Fruit fly (Drosophila melanogaster) whole organism, embryonic: Measurements from ENCODE around the gene Muc14A.

Source experiments
- Atf-2 ChIP-seq: fragments of 200-800 bp; sonication (Bioruptor generic); optimal IDR thresholded peaks from 2 replicates; lab custom pipeline; 2016; ENCODE audit warnings: missing biosample characterization, missing genetic modification characterization
- Bteb2 ChIP-seq: fragments of 200-800 bp; sonication (Bioruptor generic); optimal IDR thresholded peaks from 2 replicates; lab custom pipeline; 2016; ENCODE audit warnings: missing biosample characterization, missing genetic modification characterization
- C15 ChIP-seq: fragments of 200-800 bp; sonication (Bioruptor generic); IDR thresholded peaks from 3 replicates; pipeline ENCODE4 v1.3.6; 2022; ENCODE audit warnings: missing biosample characterization, missing genetic modification characterization
- CG10267 ChIP-seq: fragments of 200-800 bp; sonication (Bioruptor generic); optimal IDR thresholded peaks from 2 replicates; lab custom pipeline; 2018; ENCODE audit warnings: missing biosample characterization, mild to moderate bottlenecking, missing genetic modification characterization, moderate library complexity
- CG10366 ChIP-seq: fragments of 200-800 bp; sonication (Bioruptor generic); IDR thresholded peaks from 2 replicates; pipeline ENCODE4 v1.3.6; 2022; ENCODE audit warnings: missing biosample characterization, missing genetic modification characterization
- CG11093 ChIP-seq: fragments of 200-800 bp; sonication (Bioruptor generic); IDR thresholded peaks from 3 replicates; pipeline ENCODE4 v1.3.6; 2022; ENCODE audit warnings: missing biosample characterization, missing genetic modification characterization
- CG13123 ChIP-seq: fragments of 200-800 bp; sonication (Bioruptor generic); optimal IDR thresholded peaks from 2 replicates; lab custom pipeline; 2016; ENCODE audit warnings: missing biosample characterization, missing genetic modification characterization
- CG13894 ChIP-seq: fragments of 200-800 bp; sonication (Bioruptor generic); optimal IDR thresholded peaks from 3 replicates; lab custom pipeline; 2018; ENCODE audit warnings: missing biosample characterization, mild to moderate bottlenecking, missing genetic modification characterization, moderate library complexity
- CG17328 ChIP-seq: fragments of 200-800 bp; sonication (Bioruptor generic); IDR thresholded peaks from 2 replicates; pipeline ENCODE4 v1.3.6; 2022; ENCODE audit warnings: missing biosample characterization, missing genetic modification characterization
- CG30403 ChIP-seq: fragments of 200-800 bp; sonication (Bioruptor generic); optimal IDR thresholded peaks from 3 replicates; lab custom pipeline; 2016; ENCODE audit warnings: missing biosample characterization, missing genetic modification characterization
- CG3065 ChIP-seq: fragments of 200-800 bp; sonication (Bioruptor generic); optimal IDR thresholded peaks from 2 replicates; lab custom pipeline; 2016; ENCODE audit warnings: missing biosample characterization, missing genetic modification characterization
- CG33213 ChIP-seq: fragments of 200-800 bp; sonication (Bioruptor generic); optimal IDR thresholded peaks from 3 replicates; lab custom pipeline; 2016; ENCODE audit warnings: missing biosample characterization, missing genetic modification characterization
- CG4617 ChIP-seq: fragments of 200-800 bp; sonication (Bioruptor generic); optimal IDR thresholded peaks from 3 replicates; lab custom pipeline; 2016; ENCODE audit warnings: missing biosample characterization, missing genetic modification characterization, borderline replicate concordance
- CG8089 ChIP-seq: fragments of 200-800 bp; sonication (Bioruptor generic); optimal IDR thresholded peaks from 3 replicates; lab custom pipeline; 2016; ENCODE audit warnings: missing biosample characterization, missing genetic modification characterization
- CG8388 ChIP-seq: fragments of 200-800 bp; sonication (Bioruptor generic); optimal IDR thresholded peaks from 2 replicates; lab custom pipeline; 2019; ENCODE audit warnings: missing biosample characterization, mild to moderate bottlenecking, missing genetic modification characterization, moderate library complexity
- CG9609 ChIP-seq: fragments of 200-800 bp; sonication (Bioruptor generic); optimal IDR thresholded peaks from 3 replicates; lab custom pipeline; 2016; ENCODE audit warnings: missing biosample characterization, missing genetic modification characterization
- CG9727 ChIP-seq: fragments of 200-800 bp; sonication (Bioruptor generic); optimal IDR thresholded peaks from 3 replicates; lab custom pipeline; 2017; ENCODE audit warnings: missing biosample characterization, mild to moderate bottlenecking, missing genetic modification characterization
- CG9817 ChIP-seq: fragments of 200-800 bp; sonication (Bioruptor generic); optimal IDR thresholded peaks from 2 replicates; lab custom pipeline; 2018; ENCODE audit warnings: missing biosample characterization, mild to moderate bottlenecking, missing genetic modification characterization, moderate library complexity
- CHES-1-like ChIP-seq: fragments of 200-800 bp; sonication (Bioruptor generic); optimal IDR thresholded peaks from 2 replicates; lab custom pipeline; 2016; ENCODE audit warnings: missing biosample characterization, missing genetic modification characterization
- CTCF ChIP-seq: fragments of 200-800 bp; sonication (Bioruptor generic); optimal IDR thresholded peaks from 2 replicates; lab custom pipeline; 2017; ENCODE audit warnings: missing biosample characterization, mild to moderate bottlenecking, missing genetic modification characterization, moderate library complexity
- D ChIP-seq, 2 experiments: fragments of 200-800 bp in 1 of 2; fragments of >200 bp in 1 of 2; sonication (Bioruptor generic) in 1 of 2; optimal IDR thresholded peaks; 2 replicates in 1 of 2; 3 replicates in 1 of 2; lab custom pipeline; 2017; ENCODE audit warnings: mild to moderate bottlenecking in 1 of 2, missing biosample characterization in 1 of 2, missing genetic modification characterization in 1 of 2, missing genetic modification reagents in 1 of 2
- E2f2 ChIP-seq: fragments of 200-800 bp; sonication (Bioruptor generic); IDR thresholded peaks from 2 replicates; pipeline ENCODE4 v1.3.6; 2022; ENCODE audit warnings: missing biosample characterization, missing genetic modification characterization
- HmgZ ChIP-seq: fragments of 200-800 bp; sonication (Bioruptor generic); optimal IDR thresholded peaks from 2 replicates; lab custom pipeline; 2018; ENCODE audit warnings: missing biosample characterization, mild to moderate bottlenecking, missing genetic modification characterization
- Hr3 ChIP-seq: fragments of 200-800 bp; sonication (Bioruptor generic); optimal IDR thresholded peaks from 3 replicates; lab custom pipeline; 2016; ENCODE audit warnings: missing biosample characterization, missing genetic modification characterization
- Hr39 ChIP-seq: fragments of >200 bp; optimal IDR thresholded peaks from 2 replicates; lab custom pipeline; 2017
- Kr ChIP-seq: fragments of 200-800 bp; sonication (Bioruptor generic); optimal IDR thresholded peaks from 2 replicates; lab custom pipeline; 2017; ENCODE audit warnings: missing biosample characterization, mild to moderate bottlenecking, missing genetic modification characterization
- PHDP ChIP-seq: fragments of 200-800 bp; sonication (Bioruptor generic); optimal IDR thresholded peaks from 3 replicates; lab custom pipeline; 2018; ENCODE audit warnings: missing biosample characterization, mild to moderate bottlenecking, missing genetic modification characterization, moderate library complexity
- amos ChIP-seq: fragments of 200-800 bp; sonication (Bioruptor generic); IDR thresholded peaks from 2 replicates; pipeline ENCODE4 v1.3.6; 2022; ENCODE audit warnings: missing biosample characterization, missing genetic modification characterization; ENCODE audit not compliant: partially characterized antibody
- chm ChIP-seq: fragments of 200-800 bp; sonication (Bioruptor generic); IDR thresholded peaks from 2 replicates; pipeline ENCODE4 v1.3.6; 2022; ENCODE audit warnings: missing biosample characterization, missing genetic modification characterization
- dmrt99B ChIP-seq: fragments of 200-800 bp; sonication (Bioruptor generic); optimal IDR thresholded peaks from 2 replicates; lab custom pipeline; 2018; ENCODE audit warnings: missing biosample characterization, mild to moderate bottlenecking, missing genetic modification characterization, moderate library complexity
- hkb ChIP-seq, 2 experiments: fragments of 200-800 bp in 1 of 2; fragments of >200 bp in 1 of 2; sonication (Bioruptor generic) in 1 of 2; IDR thresholded peaks in 1 of 2; optimal IDR thresholded peaks in 1 of 2; 2 replicates each; pipeline versions ENCODE4 v1.3.6 to Lab custom; 2017 to 2022; ENCODE audit warnings: missing biosample characterization in 1 of 2, missing genetic modification characterization in 1 of 2
- hth ChIP-seq: fragments of >200 bp; optimal IDR thresholded peaks from 2 replicates; lab custom pipeline; 2017; ENCODE audit warnings: inconsistent platforms
- insv ChIP-seq, 2 experiments: fragments of 200-800 bp; sonication (Bioruptor generic); optimal IDR thresholded peaks; 3 replicates each; lab custom pipeline; 2016 to 2018; ENCODE audit warnings: missing biosample characterization in 2 of 2, missing genetic modification characterization in 2 of 2
- jigr1 ChIP-seq: fragments of 200-800 bp; sonication (Bioruptor generic); IDR thresholded peaks from 3 replicates; pipeline ENCODE4 v1.3.6; 2022; ENCODE audit warnings: missing biosample characterization, missing genetic modification characterization
- luna ChIP-seq: fragments of 200-800 bp; sonication (Bioruptor generic); optimal IDR thresholded peaks from 2 replicates; lab custom pipeline; 2016; ENCODE audit warnings: missing biosample characterization, missing genetic modification characterization
- mam ChIP-seq: fragments of 200-800 bp; sonication (Bioruptor generic); optimal IDR thresholded peaks from 3 replicates; lab custom pipeline; 2016; ENCODE audit warnings: missing biosample characterization, missing genetic modification characterization
- oc ChIP-seq: fragments of 200-800 bp; sonication (Bioruptor generic); optimal IDR thresholded peaks from 2 replicates; lab custom pipeline; 2018; ENCODE audit warnings: missing biosample characterization, mild to moderate bottlenecking, missing genetic modification characterization, moderate library complexity
- pita ChIP-seq: fragments of 200-800 bp; sonication (Bioruptor generic); optimal IDR thresholded peaks from 2 replicates; lab custom pipeline; 2017; ENCODE audit warnings: missing biosample characterization, mild to moderate bottlenecking, missing genetic modification characterization
- pnt ChIP-seq: fragments of 200-800 bp; sonication (Bioruptor generic); optimal IDR thresholded peaks from 3 replicates; lab custom pipeline; 2016; ENCODE audit warnings: missing biosample characterization, missing genetic modification characterization
- pros ChIP-seq: fragments of 200-800 bp; sonication (Bioruptor generic); optimal IDR thresholded peaks from 3 replicates; lab custom pipeline; 2019; ENCODE audit warnings: missing biosample characterization, mild to moderate bottlenecking, missing genetic modification characterization, moderate library complexity
- pzg ChIP-seq: fragments of 200-800 bp; sonication (Bioruptor generic); optimal IDR thresholded peaks from 3 replicates; lab custom pipeline; 2018; ENCODE audit warnings: missing biosample characterization, mild to moderate bottlenecking, missing genetic modification characterization, moderate library complexity
- rib ChIP-seq: fragments of 200-800 bp; sonication (Bioruptor generic); IDR thresholded peaks from 2 replicates; pipeline ENCODE4 v1.3.6; 2022; ENCODE audit warnings: missing biosample characterization, missing genetic modification characterization
- sens ChIP-seq: fragments of 200-800 bp; sonication (Bioruptor generic); peaks from one replicate; lab custom pipeline; 2016; ENCODE audit warnings: missing biosample characterization, missing genetic modification characterization
- seq ChIP-seq: fragments of 200-800 bp; sonication (Bioruptor generic); IDR thresholded peaks from 2 replicates; pipeline ENCODE4 v1.3.6; 2022; ENCODE audit warnings: missing biosample characterization, missing genetic modification characterization
- so ChIP-seq: fragments of 200-800 bp; sonication (Bioruptor generic); IDR thresholded peaks from 3 replicates; pipeline ENCODE4 v1.3.6; 2022; ENCODE audit warnings: missing biosample characterization, missing genetic modification characterization
- tap ChIP-seq: fragments of 200-800 bp; optimal IDR thresholded peaks from 3 replicates; lab custom pipeline; 2019; ENCODE audit warnings: missing biosample characterization, mild to moderate bottlenecking, missing genetic modification characterization, moderate library complexity
- tll ChIP-seq, 2 experiments: fragments of 200-800 bp in 1 of 2; fragments of >200 bp in 1 of 2; sonication (Bioruptor generic) in 1 of 2; optimal IDR thresholded peaks; 2 replicates each; lab custom pipeline; 2017 to 2019; ENCODE audit warnings: missing biosample characterization in 2 of 2, missing genetic modification characterization in 2 of 2, mild to moderate bottlenecking in 1 of 2, moderate library complexity in 1 of 2
- trem ChIP-seq: fragments of 200-800 bp; optimal IDR thresholded peaks from 3 replicates; lab custom pipeline; 2019; ENCODE audit warnings: missing biosample characterization, mild to moderate bottlenecking, missing genetic modification characterization, moderate library complexity
- trh ChIP-seq: fragments of 200-800 bp; sonication (Bioruptor generic); optimal IDR thresholded peaks from 2 replicates; lab custom pipeline; 2016; ENCODE audit warnings: missing biosample characterization, missing genetic modification characterization
- z ChIP-seq: fragments of 200-800 bp; sonication (Bioruptor generic); IDR thresholded peaks from 3 replicates; pipeline ENCODE4 v1.3.6; 2022; ENCODE audit warnings: missing biosample characterization, missing genetic modification characterization
- zfh1 ChIP-seq: fragments of 200-800 bp; sonication (Bioruptor generic); IDR thresholded peaks from 3 replicates; pipeline ENCODE4 v1.3.6; 2022; ENCODE audit warnings: missing biosample characterization, missing genetic modification characterization

Muc14A gene

dm6 chrX:16062720-16063413 is 54.0 kb downstream of the Muc14A start, which contains the start of gene CG12395:
Gene CG12395 (minus strand): TSS chrX:16062898.
- no peak for TF ChIP-seq CG3065 (GFP tag; lab: Kevin White, UChicago)
- no peak for TF ChIP-seq CG33213
- no peak for TF ChIP-seq oc
- TF ChIP-seq HmgZ (tag; lab: Kevin White, UChicago), result no peak
- no peak for TF ChIP-seq CG9609
- TF ChIP-seq insv (GFP tag; optimal IDR thresholded peaks at IDR 0.05; lab: Kevin White, UChicago), result peak in 1 of 2 experiments; percentile 1
- TF ChIP-seq sens (GFP tag; lab: Kevin White, UChicago), result peak; percentile 44
- no peak for TF ChIP-seq CG10366
- no peak for TF ChIP-seq Kr (GFP tag; lab: Kevin White, UChicago)
- peak; percentile 81 for TF ChIP-seq CTCF
- TF ChIP-seq CHES-1-like (GFP tag; lab: Kevin White, UChicago), result no peak
- TF ChIP-seq tap (tag; lab: Kevin White, UChicago), result no peak
- TF ChIP-seq E2f2, result no peak
- no peak for TF ChIP-seq Atf-2
- no peak for TF ChIP-seq dmrt99B
- no peak for TF ChIP-seq pnt (GFP tag; lab: Kevin White, UChicago)
- no peak for TF ChIP-seq CG11093 (GFP tag; lab: Robert Waterston, UW)
- peak; percentile 7 for TF ChIP-seq PHDP
- no peak for TF ChIP-seq zfh1 (GFP tag; lab: Robert Waterston, UW)
- no peak for TF ChIP-seq hkb (optimal IDR thresholded peaks at IDR 0.05; lab: Kevin White, UChicago)
- no peak for TF ChIP-seq hkb (GFP tag; IDR thresholded peaks at IDR 0.05; lab: Robert Waterston, UW)
- TF ChIP-seq pita, result peak; percentile 79
- TF ChIP-seq luna (GFP tag; lab: Kevin White, UChicago), result no peak
- no peak for TF ChIP-seq rib (GFP tag; lab: Robert Waterston, UW)
- TF ChIP-seq so (GFP tag; lab: Robert Waterston, UW), result no peak
- TF ChIP-seq mam (GFP tag; lab: Kevin White, UChicago), result no peak
- no peak for TF ChIP-seq CG9817 (tag; lab: Kevin White, UChicago)
- peak; percentile 6 for TF ChIP-seq trem (tag; lab: Kevin White, UChicago)
- TF ChIP-seq CG9727 (GFP tag; lab: Kevin White, UChicago), result no peak
- TF ChIP-seq CG4617 (GFP tag; lab: Kevin White, UChicago), result no peak
- no peak for TF ChIP-seq D (optimal IDR thresholded peaks at IDR 0.05; lab: Kevin White, UChicago)
- no peak for TF ChIP-seq D (GFP tag; optimal IDR thresholded peaks at IDR 0.05; lab: Kevin White, UChicago)
- no peak for TF ChIP-seq C15 (GFP tag; lab: Robert Waterston, UW)
- TF ChIP-seq trh (GFP tag; lab: Kevin White, UChicago), result no peak
- TF ChIP-seq jigr1 (GFP tag; lab: Robert Waterston, UW), result no peak
- TF ChIP-seq CG30403, result no peak
- TF ChIP-seq chm (GFP tag; lab: Robert Waterston, UW), result 0 out of 2 replicates have a peak, but pooled peaks have one; percentile 8
- no peak for TF ChIP-seq hth
- TF ChIP-seq CG13894 (tag; lab: Kevin White, UChicago), result peak; percentile 32
- TF ChIP-seq CG8089 (GFP tag; lab: Kevin White, UChicago), result no peak
- TF ChIP-seq z (GFP tag; lab: Robert Waterston, UW), result peak; percentile 60; the same call in 1 of the 3 replicates
- peak; percentile 5 for TF ChIP-seq pros
- no peak for TF ChIP-seq Hr3 (GFP tag; lab: Kevin White, UChicago)
- TF ChIP-seq CG10267 (tag; lab: Kevin White, UChicago), result peak; percentile 6
- no peak for TF ChIP-seq tll (GFP tag; optimal IDR thresholded peaks at IDR 0.05; lab: Kevin White, UChicago)
- TF ChIP-seq CG8388 (GFP tag; lab: Kevin White, UChicago), result peak; percentile 90
- no peak for TF ChIP-seq Hr39 (lab: Kevin White, UChicago)
- no peak for TF ChIP-seq seq
- peak; percentile 20; the same call in 1 of the 2 replicates for TF ChIP-seq amos
- no peak for TF ChIP-seq Bteb2 (GFP tag; lab: Kevin White, UChicago)
- no peak for TF ChIP-seq CG17328 (GFP tag; lab: Robert Waterston, UW)
- TF ChIP-seq CG13123 (GFP tag; lab: Kevin White, UChicago), result no peak
- no peak for TF ChIP-seq pzg (GFP tag; lab: Kevin White, UChicago)
